Worm (Caenorhabditis elegans) whole organism, early embryonic: ENCODE measurements around the gene dpl-1.

Experiments used
- B0310.2 ChIP-seq: sonication (generic microtip); optimal IDR thresholded peaks from 2 replicates; lab custom pipeline; 2016; ENCODE audit warnings: mild to moderate bottlenecking, missing genetic modification characterization, missing compliant biosample characterization
- F13C5.2 ChIP-seq: sonication (generic microtip); optimal IDR thresholded peaks from 2 replicates; lab custom pipeline; 2017; ENCODE audit warnings: mild to moderate bottlenecking, missing genetic modification characterization, inconsistent platforms, missing compliant biosample characterization
- ama-1 ChIP-seq: fragments of 150-350 bp; optimal IDR thresholded peaks from 2 replicates; lab custom pipeline; 2014
- ceh-13 ChIP-seq: fragments of 200-800 bp; sonication (Bioruptor generic); optimal IDR thresholded peaks from 2 replicates; lab custom pipeline; 2018; ENCODE audit warnings: mild to moderate bottlenecking, missing genetic modification characterization, missing compliant biosample characterization
- flt-1 ChIP-seq: fragments of 200-800 bp; sonication (Bioruptor generic); IDR thresholded peaks from 2 replicates; pipeline ENCODE4 v1.3.6; 2022; ENCODE audit warnings: missing genetic modification characterization, missing compliant biosample characterization
- hmg-4 ChIP-seq: fragments of 200-800 bp; sonication (Bioruptor generic); optimal IDR thresholded peaks from 2 replicates; lab custom pipeline; 2018; ENCODE audit warnings: mild to moderate bottlenecking, missing genetic modification characterization, missing compliant biosample characterization
- hnd-1 ChIP-seq: sonication (generic microtip); optimal IDR thresholded peaks from 2 replicates; lab custom pipeline; 2016; ENCODE audit warnings: missing genetic modification characterization, missing compliant biosample characterization
- scrt-1 ChIP-seq: fragments of 200-800 bp; sonication (Bioruptor generic); IDR thresholded peaks from 2 replicates; pipeline ENCODE4 v1.3.6; 2022; ENCODE audit warnings: missing genetic modification characterization, missing compliant biosample characterization
- sea-1 ChIP-seq: fragments of 200-800 bp; sonication (Bioruptor generic); conservative IDR thresholded peaks from 2 replicates; pipeline ENCODE4 v1.3.6; 2022; ENCODE audit warnings: missing genetic modification characterization, missing compliant biosample characterization
- tbx-11 ChIP-seq: fragments of 200-800 bp; sonication (Bioruptor generic); IDR thresholded peaks from 2 replicates; pipeline ENCODE4 v1.3.6; 2022; ENCODE audit warnings: missing genetic modification characterization, missing compliant biosample characterization

- no peak for TF ChIP-seq scrt-1 (GFP tag; lab: Robert Waterston, UW)
- no peak for TF ChIP-seq hnd-1 (tag; lab: Kevin White, UChicago)
- no peak for TF ChIP-seq F13C5.2 (tag; lab: Kevin White, UChicago)
- TF ChIP-seq flt-1 (GFP tag; lab: Robert Waterston, UW), result no peak
- TF ChIP-seq ama-1 (lab: Kevin White, UChicago), result no peak
- TF ChIP-seq ceh-13 (GFP tag; lab: Kevin White, UChicago), result no peak
- TF ChIP-seq tbx-11 (GFP tag; lab: Robert Waterston, UW), result no peak
- no peak for TF ChIP-seq hmg-4 (GFP tag; lab: Kevin White, UChicago)
- no peak for TF ChIP-seq B0310.2
- TF ChIP-seq sea-1 (GFP tag; lab: Robert Waterston, UW), result no peak
These were observed 43.5 kb downstream of the dpl-1 start, which contains the start of gene znfx-1 for ce11 chrII:9213055-9213708.
